Fruit fly (Drosophila melanogaster) whole organism, embryonic: ENCODE measurements around the gene CG10710.

Experiments used
- Asciz ChIP-seq: fragments of 200-800 bp; sonication (Bioruptor generic); optimal IDR thresholded peaks from 2 replicates; lab custom pipeline; 2017; ENCODE audit warnings: missing biosample characterization, mild to moderate bottlenecking, missing genetic modification characterization, missing genetic modification reagents
- BEAF-32 ChIP-seq: fragments of 200-800 bp; sonication (Bioruptor generic); optimal IDR thresholded peaks from 3 replicates; lab custom pipeline; 2017; ENCODE audit warnings: missing biosample characterization, missing genetic modification characterization, mild to moderate bottlenecking, moderate library complexity, missing genetic modification reagents
- CG11093 ChIP-seq: fragments of 200-800 bp; sonication (Bioruptor generic); IDR thresholded peaks from 3 replicates; pipeline ENCODE4 v1.3.6; 2022; ENCODE audit warnings: missing biosample characterization, missing genetic modification characterization
- CG12391 ChIP-seq: fragments of 200-800 bp; sonication (Bioruptor generic); optimal IDR thresholded peaks from 3 replicates; lab custom pipeline; 2018; ENCODE audit warnings: missing biosample characterization, mild to moderate bottlenecking, missing genetic modification characterization, moderate library complexity
- CG15011 ChIP-seq: fragments of 200-800 bp; sonication (Bioruptor generic); optimal IDR thresholded peaks from 3 replicates; lab custom pipeline; 2018; ENCODE audit warnings: missing biosample characterization, mild to moderate bottlenecking, missing genetic modification characterization
- CG15269 ChIP-seq: fragments of 200-800 bp; sonication (Bioruptor generic); optimal IDR thresholded peaks from 2 replicates; lab custom pipeline; 2018; ENCODE audit warnings: missing biosample characterization, mild to moderate bottlenecking, missing genetic modification characterization, moderate library complexity
- CG17186 ChIP-seq: fragments of 200-800 bp; sonication (Bioruptor generic); optimal IDR thresholded peaks from 3 replicates; lab custom pipeline; 2017; ENCODE audit warnings: missing biosample characterization, missing genetic modification reagents, missing genetic modification characterization
- CG18619 ChIP-seq: fragments of 200-800 bp; sonication (Bioruptor generic); optimal IDR thresholded peaks from 3 replicates; lab custom pipeline; 2017; ENCODE audit warnings: missing biosample characterization, mild to moderate bottlenecking, missing genetic modification characterization
- CG30431 ChIP-seq: fragments of 200-800 bp; sonication (Bioruptor generic); optimal IDR thresholded peaks from 2 replicates; lab custom pipeline; 2017; ENCODE audit warnings: missing biosample characterization, missing genetic modification characterization
- CG31365 ChIP-seq: fragments of 200-800 bp; sonication (Bioruptor generic); optimal IDR thresholded peaks from 2 replicates; lab custom pipeline; 2018; ENCODE audit warnings: missing biosample characterization, mild to moderate bottlenecking, missing genetic modification characterization
- CG4404 ChIP-seq: fragments of 200-800 bp; sonication (Bioruptor generic); IDR thresholded peaks from 2 replicates; pipeline ENCODE4 v1.3.6; 2022; ENCODE audit warnings: missing biosample characterization, missing genetic modification characterization
- CG7271 ChIP-seq: fragments of 200-800 bp; sonication (Bioruptor generic); optimal IDR thresholded peaks from 2 replicates; lab custom pipeline; 2018; ENCODE audit warnings: missing biosample characterization, mild to moderate bottlenecking, missing genetic modification characterization, moderate library complexity
- CG7839 ChIP-seq: fragments of 200-800 bp; sonication (Bioruptor generic); optimal IDR thresholded peaks from 3 replicates; lab custom pipeline; 2018; ENCODE audit warnings: missing biosample characterization, mild to moderate bottlenecking, missing genetic modification characterization, moderate library complexity
- CG9215 ChIP-seq: fragments of 200-800 bp; sonication (Bioruptor generic); IDR thresholded peaks from 2 replicates; pipeline ENCODE4 v1.3.6; 2022; ENCODE audit warnings: missing biosample characterization, missing genetic modification characterization
- CkIIα-i1 ChIP-seq: fragments of 200-800 bp; sonication (Bioruptor generic); IDR thresholded peaks from 2 replicates; pipeline ENCODE4 v1.3.6; 2022; ENCODE audit warnings: missing biosample characterization, missing genetic modification characterization
- Dip3 ChIP-seq: fragments of 200-800 bp; sonication (Bioruptor generic); optimal IDR thresholded peaks from 3 replicates; lab custom pipeline; 2016; ENCODE audit warnings: missing biosample characterization, missing genetic modification characterization
- Ets97D ChIP-seq: fragments of 200-800 bp; sonication (Bioruptor generic); optimal IDR thresholded peaks from 3 replicates; lab custom pipeline; 2016; ENCODE audit warnings: missing biosample characterization, missing genetic modification characterization
- Fer2 ChIP-seq: fragments of 200-800 bp; sonication (Bioruptor generic); optimal IDR thresholded peaks from 2 replicates; lab custom pipeline; 2018; ENCODE audit warnings: missing biosample characterization, mild to moderate bottlenecking, missing genetic modification characterization, moderate library complexity
- HmgZ ChIP-seq: fragments of 200-800 bp; sonication (Bioruptor generic); optimal IDR thresholded peaks from 2 replicates; lab custom pipeline; 2018; ENCODE audit warnings: missing biosample characterization, mild to moderate bottlenecking, missing genetic modification characterization
- Hmx ChIP-seq: fragments of 200-800 bp; sonication (Bioruptor generic); optimal IDR thresholded peaks from 2 replicates; lab custom pipeline; 2016; ENCODE audit warnings: missing biosample characterization, missing genetic modification characterization
- Jarid2 ChIP-seq: fragments of 200-800 bp; sonication (Bioruptor generic); optimal IDR thresholded peaks from 3 replicates; lab custom pipeline; 2017; ENCODE audit warnings: mild to moderate bottlenecking, missing biosample characterization, missing genetic modification reagents, missing genetic modification characterization
- Lim3 ChIP-seq: fragments of 200-800 bp; sonication (Bioruptor generic); IDR thresholded peaks from 2 replicates; pipeline ENCODE4 v1.3.6; 2022; ENCODE audit warnings: missing biosample characterization, missing genetic modification characterization
- MBD-R2 ChIP-seq: fragments of 200-800 bp; sonication (Bioruptor generic); IDR thresholded peaks from 2 replicates; pipeline ENCODE4 v1.3.6; 2022; ENCODE audit warnings: missing biosample characterization, missing genetic modification characterization
- MESR4 ChIP-seq: fragments of 200-800 bp; sonication (Bioruptor generic); optimal IDR thresholded peaks from 2 replicates; lab custom pipeline; 2018; ENCODE audit warnings: missing biosample characterization, mild to moderate bottlenecking, missing genetic modification characterization, moderate library complexity
- NC2α ChIP-seq: fragments of 200-800 bp; sonication (Bioruptor generic); optimal IDR thresholded peaks from 2 replicates; lab custom pipeline; 2016; ENCODE audit warnings: missing biosample characterization, missing genetic modification characterization
- NK7.1 ChIP-seq: fragments of 200-800 bp; sonication (Bioruptor generic); optimal IDR thresholded peaks from 3 replicates; lab custom pipeline; 2016; ENCODE audit warnings: missing biosample characterization, missing genetic modification characterization
- Nf-YB ChIP-seq: fragments of 200-800 bp; sonication (Bioruptor generic); optimal IDR thresholded peaks from 3 replicates; lab custom pipeline; 2019; ENCODE audit warnings: missing biosample characterization, mild to moderate bottlenecking, missing genetic modification characterization, moderate library complexity
- Nf-YC ChIP-seq: fragments of 200-800 bp; optimal IDR thresholded peaks from 3 replicates; lab custom pipeline; 2019; ENCODE audit warnings: missing biosample characterization, mild to moderate bottlenecking, missing genetic modification characterization, moderate library complexity
- Rx ChIP-seq: fragments of 200-800 bp; sonication (Bioruptor generic); IDR thresholded peaks from 2 replicates; pipeline ENCODE4 v1.3.6; 2022; ENCODE audit warnings: missing biosample characterization, missing genetic modification characterization
- Six4 ChIP-seq: fragments of 200-800 bp; sonication (Bioruptor generic); optimal IDR thresholded peaks from 2 replicates; lab custom pipeline; 2016; ENCODE audit warnings: missing biosample characterization, missing genetic modification characterization
- Tbp ChIP-seq: fragments of >200 bp; optimal IDR thresholded peaks from 2 replicates; lab custom pipeline; 2018; ENCODE audit warnings: missing biosample characterization, missing genetic modification characterization
- cato ChIP-seq: fragments of 200-800 bp; sonication (Bioruptor generic); optimal IDR thresholded peaks from 2 replicates; lab custom pipeline; 2016; ENCODE audit warnings: missing biosample characterization, missing genetic modification characterization, borderline replicate concordance
- corto ChIP-seq: fragments of 200-800 bp; sonication (Bioruptor generic); optimal IDR thresholded peaks from 2 replicates; lab custom pipeline; 2016; ENCODE audit warnings: missing biosample characterization, mild to moderate bottlenecking, missing genetic modification characterization, moderate library complexity
- eve ChIP-seq, 2 experiments: fragments of >200 bp; optimal IDR thresholded peaks; 2 replicates each; lab custom pipeline; 2017; ENCODE audit warnings: missing biosample characterization in 2 of 2, missing genetic modification characterization in 2 of 2
- fd3F ChIP-seq: fragments of 200-800 bp; sonication (Bioruptor generic); optimal IDR thresholded peaks from 2 replicates; lab custom pipeline; 2018; ENCODE audit warnings: missing biosample characterization, mild to moderate bottlenecking, missing genetic modification characterization, moderate library complexity
- fru ChIP-seq: fragments of >200 bp; optimal IDR thresholded peaks from 2 replicates; lab custom pipeline; 2017
- jigr1 ChIP-seq: fragments of 200-800 bp; sonication (Bioruptor generic); IDR thresholded peaks from 3 replicates; pipeline ENCODE4 v1.3.6; 2022; ENCODE audit warnings: missing biosample characterization, missing genetic modification characterization
- lola ChIP-seq, 3 experiments: fragments of >200 bp in 2 of 3; fragments of 200-800 bp in 1 of 3; sonication (Bioruptor generic) in 1 of 3; optimal IDR thresholded peaks; 2 replicates each; lab custom pipeline; 2017 to 2019; ENCODE audit warnings: missing biosample characterization in 3 of 3, missing genetic modification characterization in 3 of 3, mild to moderate bottlenecking in 1 of 3, moderate library complexity in 1 of 3
- maf-S ChIP-seq: fragments of 200-800 bp; sonication (Bioruptor generic); optimal IDR thresholded peaks from 2 replicates; lab custom pipeline; 2016; ENCODE audit warnings: missing biosample characterization, missing genetic modification characterization
- org-1 ChIP-seq: fragments of 200-800 bp; sonication (Bioruptor generic); optimal IDR thresholded peaks from 2 replicates; lab custom pipeline; 2017; ENCODE audit warnings: missing biosample characterization, missing genetic modification characterization
- p53 ChIP-seq: fragments of 200-800 bp; sonication (Bioruptor generic); optimal IDR thresholded peaks from 2 replicates; lab custom pipeline; 2016; ENCODE audit warnings: missing biosample characterization, missing genetic modification characterization
- peb ChIP-seq: fragments of 200-800 bp; sonication (Bioruptor generic); IDR thresholded peaks from 2 replicates; pipeline ENCODE4 v1.3.6; 2022; ENCODE audit warnings: missing biosample characterization, missing genetic modification characterization
- sens-2 ChIP-seq: fragments of 200-800 bp; sonication (Bioruptor generic); IDR thresholded peaks from 2 replicates; pipeline ENCODE4 v1.3.6; 2022; ENCODE audit warnings: missing biosample characterization, missing genetic modification characterization
- shn ChIP-seq: fragments of 200-800 bp; sonication (Bioruptor generic); optimal IDR thresholded peaks from 3 replicates; lab custom pipeline; 2016; ENCODE audit warnings: missing biosample characterization, missing genetic modification characterization
- so ChIP-seq: fragments of 200-800 bp; sonication (Bioruptor generic); IDR thresholded peaks from 3 replicates; pipeline ENCODE4 v1.3.6; 2022; ENCODE audit warnings: missing biosample characterization, missing genetic modification characterization
- stc ChIP-seq: fragments of 200-800 bp; sonication (Bioruptor generic); IDR thresholded peaks from 2 replicates; pipeline ENCODE4 v1.3.6; 2022; ENCODE audit warnings: missing biosample characterization, missing genetic modification characterization
- tin ChIP-seq: fragments of 200-800 bp; sonication (Bioruptor generic); optimal IDR thresholded peaks from 3 replicates; lab custom pipeline; 2016; ENCODE audit warnings: missing biosample characterization, missing genetic modification characterization
- tio ChIP-seq: fragments of 200-800 bp; sonication (Bioruptor generic); optimal IDR thresholded peaks from 2 replicates; lab custom pipeline; 2017; ENCODE audit warnings: missing biosample characterization, missing genetic modification characterization, inconsistent platforms
- unpg ChIP-seq: fragments of 200-800 bp; sonication (Bioruptor generic); optimal IDR thresholded peaks from 3 replicates; lab custom pipeline; 2018; ENCODE audit warnings: missing biosample characterization, mild to moderate bottlenecking, missing genetic modification characterization, moderate library complexity

The CG10710 gene

dm6 chr3L:13476566-13477452 lies 42.6 kb downstream of the CG10710 start (continued):
- TF ChIP-seq Nf-YC (tag; lab: Kevin White, UChicago) (peak; percentile 74), Hmx (peak; percentile 83), shn (GFP tag; lab: Kevin White, UChicago) (no peak), Ets97D (GFP tag; lab: Kevin White, UChicago) (peak; percentile 43), Asciz (GFP tag; lab: Kevin White, UChicago) (peak; percentile 94), MESR4 (GFP tag; lab: Kevin White, UChicago) (no peak), CG7271 (tag; lab: Kevin White, UChicago) (no peak), lola (GFP tag; optimal IDR thresholded peaks at IDR 0.05; lab: Kevin White, UChicago) (peak in 1 of 3 experiments; percentile 84), Rx (GFP tag; lab: Robert Waterston, UW) (peak; percentile 79), corto (GFP tag; lab: Kevin White, UChicago) (peak; percentile 73), Nf-YB (peak; percentile 71), CG9215 (GFP tag; lab: Robert Waterston, UW) (peak; percentile 87), Lim3 (GFP tag; lab: Robert Waterston, UW) (no peak), CG15269 (tag; lab: Kevin White, UChicago) (peak; percentile 92), eve (GFP tag; optimal IDR thresholded peaks at IDR 0.05; lab: Kevin White, UChicago) (no peak), Dip3 (peak; percentile 76), CG18619 (peak; percentile 93), stc (GFP tag; lab: Robert Waterston, UW) (peak; percentile 82), MBD-R2 (peak; percentile 54), peb (GFP tag; lab: Robert Waterston, UW) (peak; percentile 58; the same call in 1 of the 2 replicates), CG12391 (tag; lab: Kevin White, UChicago) (peak; percentile 92), jigr1 (GFP tag; lab: Robert Waterston, UW) (peak; percentile 77), p53 (GFP tag; lab: Kevin White, UChicago) (no peak), unpg (GFP tag; lab: Kevin White, UChicago) (peak; percentile 87), tin (peak; percentile 87), CG31365 (tag; lab: Kevin White, UChicago) (peak; percentile 40), maf-S (GFP tag; lab: Kevin White, UChicago) (no peak), Six4 (GFP tag; lab: Kevin White, UChicago) (peak; percentile 88), Jarid2 (peak; percentile 70), CG11093 (peak; percentile 62; the same call in 2 of the 3 replicates), cato (GFP tag; lab: Kevin White, UChicago) (peak; percentile 78), CG17186 (GFP tag; lab: Kevin White, UChicago) (peak; percentile 72), org-1 (GFP tag; lab: Kevin White, UChicago) (peak; percentile 90), CG7839 (peak; percentile 93), sens-2 (GFP tag; lab: Robert Waterston, UW) (no peak; the same call in 1 of the 2 replicates), NK7.1 (GFP tag; lab: Kevin White, UChicago) (peak; percentile 39), CG30431 (GFP tag; lab: Kevin White, UChicago) (peak; percentile 78), so (GFP tag; lab: Robert Waterston, UW) (peak; percentile 68; the same call in 2 of the 3 replicates), NC2α (GFP tag; lab: Kevin White, UChicago) (no peak), tio (GFP tag; lab: Kevin White, UChicago) (peak; percentile 90), CG4404 (GFP tag; lab: Robert Waterston, UW) (peak; percentile 79), CkIIα-i1 (GFP tag; lab: Robert Waterston, UW) (no peak), CG15011 (GFP tag; lab: Kevin White, UChicago) (peak; percentile 89), fru (no peak), BEAF-32 (no peak), fd3F (peak; percentile 80), Fer2 (tag; lab: Kevin White, UChicago) (peak; percentile 68), HmgZ (tag; lab: Kevin White, UChicago) (peak; percentile 82), Tbp (GFP tag; lab: Kevin White, UChicago) (no peak)
